Fruit fly (Drosophila melanogaster) whole organism, wandering third instar larva: ENCODE results near the gene AstC.

Experiments
- Abd-B ChIP-seq: fragments of >200 bp; optimal IDR thresholded peaks from 2 replicates; lab custom pipeline; 2017; ENCODE audit warnings: missing biosample characterization, missing genetic modification characterization
- CG32264 ChIP-seq: fragments of 200-800 bp; sonication (Bioruptor generic); optimal IDR thresholded peaks from 2 replicates; lab custom pipeline; 2016; ENCODE audit warnings: missing biosample characterization, missing genetic modification characterization
- GATAd ChIP-seq: sonication (Bioruptor generic); optimal IDR thresholded peaks from 2 replicates; lab custom pipeline; 2016; ENCODE audit warnings: missing biosample characterization, missing genetic modification characterization
- Hr78 ChIP-seq: fragments of >200 bp; optimal IDR thresholded peaks from 2 replicates; lab custom pipeline; 2017; ENCODE audit warnings: missing biosample characterization, missing genetic modification characterization
- Jra ChIP-seq: sonication (Bioruptor generic); optimal IDR thresholded peaks from 2 replicates; lab custom pipeline; 2016; ENCODE audit warnings: missing biosample characterization, missing genetic modification characterization
- Myc ChIP-seq: fragments of >200 bp; optimal IDR thresholded peaks from 2 replicates; lab custom pipeline; 2017
- brk ChIP-seq: fragments of 200-800 bp; sonication (Bioruptor generic); optimal IDR thresholded peaks from 2 replicates; lab custom pipeline; 2016; ENCODE audit warnings: missing biosample characterization, mild to moderate bottlenecking, missing genetic modification characterization
- ey ChIP-seq: fragments of 200-800 bp; sonication (Bioruptor generic); optimal IDR thresholded peaks from 2 replicates; lab custom pipeline; 2016; ENCODE audit warnings: missing biosample characterization, missing genetic modification characterization
- foxo ChIP-seq, 2 experiments: fragments of 200-800 bp; sonication (Bioruptor generic); optimal IDR thresholded peaks; 2 replicates in 1 of 2; 3 replicates in 1 of 2; lab custom pipeline; 2016 to 2017; ENCODE audit warnings: missing biosample characterization in 2 of 2, missing genetic modification characterization in 2 of 2
- h ChIP-seq: fragments of 200-800 bp; sonication (Bioruptor generic); optimal IDR thresholded peaks from 3 replicates; lab custom pipeline; 2016; ENCODE audit warnings: missing biosample characterization, mild to moderate bottlenecking, missing genetic modification characterization
- jim ChIP-seq: fragments of 175-275, 200-325 bp; sonication (Bioruptor generic); optimal IDR thresholded peaks from 2 replicates; lab custom pipeline; 2016; ENCODE audit warnings: missing biosample characterization, mild to moderate bottlenecking, missing genetic modification characterization
- lola ChIP-seq: fragments of >200 bp; optimal IDR thresholded peaks from 2 replicates; lab custom pipeline; 2017; ENCODE audit warnings: missing biosample characterization, missing genetic modification characterization
- pan ChIP-seq: fragments of >200 bp; optimal IDR thresholded peaks from 2 replicates; lab custom pipeline; 2017
- usp ChIP-seq: fragments of >200 bp; optimal IDR thresholded peaks from 2 replicates; lab custom pipeline; 2017; ENCODE audit warnings: missing biosample characterization, missing genetic modification characterization

DNA sequence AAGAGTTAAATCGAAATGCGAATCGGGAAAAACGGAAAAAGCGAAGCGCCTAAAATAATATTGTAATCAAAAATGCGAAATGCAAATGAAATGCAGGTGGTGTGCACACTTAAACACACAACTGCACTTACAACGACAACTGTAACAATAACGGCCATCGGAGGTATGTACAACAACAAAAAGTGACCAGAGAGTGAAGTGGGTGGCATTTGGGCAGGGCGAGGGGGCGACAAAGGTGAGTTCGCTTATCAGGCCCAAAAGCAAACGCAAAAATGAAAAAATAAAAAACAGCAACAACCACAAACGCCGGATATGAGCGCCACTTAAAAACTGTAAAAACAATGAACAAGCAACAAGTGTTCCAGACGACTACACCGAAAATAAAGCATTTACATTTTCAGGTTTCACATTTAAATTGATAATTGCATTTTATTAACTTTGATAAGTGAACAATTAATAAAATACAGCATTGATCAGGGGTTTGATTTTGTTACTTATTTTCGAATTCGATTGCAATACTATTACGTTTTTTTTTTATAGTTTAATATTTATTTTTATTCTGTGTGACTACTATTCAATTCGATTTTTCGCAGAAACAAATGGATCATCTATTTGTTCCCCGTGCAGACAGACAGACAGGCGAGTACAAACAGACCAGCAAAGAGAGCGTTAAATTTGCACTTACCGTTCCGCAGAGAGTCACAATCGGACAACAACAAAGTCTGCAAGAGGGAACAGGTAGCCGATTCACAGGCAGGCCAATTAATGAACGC is 15.9 kb downstream of the AstC start:
- TF ChIP-seq foxo (GFP tag; optimal IDR thresholded peaks at IDR 0.05; lab: Kevin White, UChicago) = peak in 1 of 2 experiments; percentile 79
- TF ChIP-seq jim (GFP tag; lab: Kevin White, UChicago) = peak; percentile 34
- peak; percentile 80 for TF ChIP-seq h
- TF ChIP-seq lola (GFP tag; lab: Kevin White, UChicago) = no peak
- no peak for TF ChIP-seq pan
- TF ChIP-seq ey (GFP tag; lab: Kevin White, UChicago) = peak; percentile 53
- TF ChIP-seq brk = peak; percentile 50
- no peak for TF ChIP-seq usp (GFP tag; lab: Kevin White, UChicago)
- TF ChIP-seq Jra = no peak
- TF ChIP-seq Myc (lab: Kevin White, UChicago) = no peak
- TF ChIP-seq Abd-B (GFP tag; lab: Kevin White, UChicago) = no peak
- no peak for TF ChIP-seq GATAd (GFP tag; lab: Kevin White, UChicago)
- peak; percentile 20 for TF ChIP-seq CG32264 (GFP tag; lab: Kevin White, UChicago)
- no peak for TF ChIP-seq Hr78 (GFP tag; lab: Kevin White, UChicago)
